Worm (Caenorhabditis elegans) whole organism, L1 larva: ENCODE results near the gene math-9.

ENCODE experiments used
- blmp-1 ChIP-seq: fragments of 150-350 bp; optimal IDR thresholded peaks from 2 replicates; lab custom pipeline; 2014; ENCODE audit warnings: missing biosample characterization, missing genetic modification characterization
- fkh-10 ChIP-seq: sonication (generic microtip); optimal IDR thresholded peaks from 2 replicates; lab custom pipeline; 2017; ENCODE audit warnings: missing biosample characterization, missing genetic modification reagents, missing genetic modification characterization
- fos-1 ChIP-seq: fragments of 150-350 bp; optimal IDR thresholded peaks from 2 replicates; lab custom pipeline; 2014; ENCODE audit warnings: missing biosample characterization, missing genetic modification characterization
- lir-3 ChIP-seq: sonication (generic microtip); optimal IDR thresholded peaks from 2 replicates; lab custom pipeline; 2016; ENCODE audit warnings: mild to moderate bottlenecking, missing genetic modification characterization, moderate library complexity, missing compliant biosample characterization; ENCODE audit not compliant: poor library complexity
- nhr-11 ChIP-seq: fragments of 150-350 bp; optimal IDR thresholded peaks from 2 replicates; lab custom pipeline; 2014; ENCODE audit warnings: missing biosample characterization, missing genetic modification characterization
- nhr-12 ChIP-seq: sonication (generic microtip); optimal IDR thresholded peaks from 2 replicates; lab custom pipeline; 2017; ENCODE audit warnings: missing biosample characterization, missing genetic modification characterization
- nhr-71 ChIP-seq: sonication (generic microtip); optimal IDR thresholded peaks from 2 replicates; lab custom pipeline; 2016; ENCODE audit warnings: mild to moderate bottlenecking, missing genetic modification characterization, moderate library complexity, missing compliant biosample characterization
- sox-4 ChIP-seq: sonication (generic microtip); optimal IDR thresholded peaks from 2 replicates; lab custom pipeline; 2016; ENCODE audit warnings: missing genetic modification characterization, missing compliant biosample characterization
- sup-37 ChIP-seq: fragments of 200-800 bp; sonication (Bioruptor generic); optimal IDR thresholded peaks from 2 replicates; lab custom pipeline; 2018; ENCODE audit warnings: mild to moderate bottlenecking, missing genetic modification characterization, missing compliant biosample characterization
- tbx-2 ChIP-seq: sonication (generic microtip); optimal IDR thresholded peaks from 2 replicates; lab custom pipeline; 2016; ENCODE audit warnings: missing genetic modification characterization, missing compliant biosample characterization

ce11 chrII:1852503-1852902 is 38.1 kb downstream of the math-9 start, which contains the start of gene C52E2.2:
- TF ChIP-seq nhr-11 (no peak), blmp-1 (tag; lab: Kevin White, UChicago) (no peak), lir-3 (tag; lab: Kevin White, UChicago) (no peak), nhr-71 (tag; lab: Kevin White, UChicago) (no peak), fkh-10 (no peak), fos-1 (tag; lab: Kevin White, UChicago) (no peak), nhr-12 (tag; lab: Kevin White, UChicago) (no peak), sox-4 (tag; lab: Kevin White, UChicago) (no peak), sup-37 (GFP tag; lab: Kevin White, UChicago) (no peak), tbx-2 (tag; lab: Kevin White, UChicago) (no peak)
